Comparison of ENCODE assay signal across 1 fruit fly cellular context in the genomic region with DNA sequence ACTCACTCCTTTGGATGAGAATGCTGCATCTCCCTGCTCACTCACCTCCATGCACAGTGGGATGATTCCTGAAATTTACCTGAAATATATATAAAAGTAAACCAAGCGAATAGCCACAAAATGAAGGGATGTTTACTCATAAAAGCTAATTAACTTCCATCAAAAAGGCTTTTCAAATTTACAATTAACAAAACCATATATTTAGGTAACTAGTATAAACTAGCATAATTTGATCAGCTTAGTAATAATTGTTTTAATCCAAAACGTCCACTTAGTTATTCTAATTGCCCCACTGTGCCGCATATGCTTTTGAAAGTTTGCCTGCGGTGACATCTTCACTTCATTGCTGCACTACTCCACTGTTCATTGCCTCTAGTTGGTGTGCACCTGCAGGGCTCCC.
TF ChIP-seq lines count a peak whose summit lies in the region.

No protein-coding gene starts in this region.

TF ChIP-seq in whole organism, embryonic, 481 proteins besides CTCF, POLR2A, EP300 and RAD21 (continued from another document and continues in another):
- TF ChIP-seq ab (GFP tag; optimal IDR thresholded peaks at IDR 0.05; lab: Kevin White, UChicago) (no peak), CoRest (tag; optimal IDR thresholded peaks at IDR 0.05; lab: Kevin White, UChicago) (peak; percentile 82), CG4424 (GFP tag; optimal IDR thresholded peaks at IDR 0.05; lab: Kevin White, UChicago) (peak; percentile 82), Tbp (GFP tag; optimal IDR thresholded peaks at IDR 0.05; lab: Kevin White, UChicago) (no peak), CG8765 (GFP tag; IDR thresholded peaks at IDR 0.05; lab: Robert Waterston, UW) (peak; percentile 12; the same call in 1 of the 2 replicates), NK7.1 (GFP tag; optimal IDR thresholded peaks at IDR 0.05; lab: Kevin White, UChicago) (peak; percentile 49), Oaz (GFP tag; IDR thresholded peaks at IDR 0.05; lab: Robert Waterston, UW) (0 out of 2 replicates have a peak, but pooled peaks have one; percentile 33), Mad (GFP tag; optimal IDR thresholded peaks at IDR 0.05; lab: Kevin White, UChicago) (peak; percentile 43), CG34422 (GFP tag; IDR thresholded peaks at IDR 0.05; lab: Robert Waterston, UW) (peak; percentile 73; the same call in 2 of the 3 replicates), crp (GFP tag; optimal IDR thresholded peaks at IDR 0.05; lab: Kevin White, UChicago) (peak in 1 of 2 experiments; percentile 14), TFAM (GFP tag; optimal IDR thresholded peaks at IDR 0.05; lab: Kevin White, UChicago) (peak; percentile 2), CG32767 (GFP tag; IDR thresholded peaks at IDR 0.05; lab: Robert Waterston, UW) (peak; percentile 50; the same call in 1 of the 2 replicates), inv (GFP tag; IDR thresholded peaks at IDR 0.05; lab: Robert Waterston, UW; ENCODE audit: partially characterized antibody) (no peak), CG31388 (GFP tag; optimal IDR thresholded peaks at IDR 0.05; lab: Kevin White, UChicago) (no peak), CG11504 (tag; optimal IDR thresholded peaks at IDR 0.05; lab: Kevin White, UChicago) (peak; percentile 82), jigr1 (GFP tag; IDR thresholded peaks at IDR 0.05; lab: Robert Waterston, UW) (no peak), CG11093 (GFP tag; IDR thresholded peaks at IDR 0.05; lab: Robert Waterston, UW) (peak; percentile 65; the same call in 2 of the 3 replicates), dpn (GFP tag; optimal IDR thresholded peaks at IDR 0.05; lab: Kevin White, UChicago) (peak; percentile 53 to 63), Doc3 (GFP tag; IDR thresholded peaks at IDR 0.05; lab: Robert Waterston, UW; ENCODE audit: partially characterized antibody) (no peak), Hr3 (GFP tag; optimal IDR thresholded peaks at IDR 0.05; lab: Kevin White, UChicago) (peak; percentile 68), lilli (GFP tag; optimal IDR thresholded peaks at IDR 0.05; lab: Kevin White, UChicago) (peak; percentile 51), CG2120 (GFP tag; optimal IDR thresholded peaks at IDR 0.05; lab: Kevin White, UChicago) (peak; percentile 28), da (GFP tag; optimal IDR thresholded peaks at IDR 0.05; lab: Kevin White, UChicago) (peak; percentile 15), CG11456 (GFP tag; IDR thresholded peaks at IDR 0.05; lab: Robert Waterston, UW) (no peak), CG11247 (GFP tag; IDR thresholded peaks at IDR 0.05; lab: Robert Waterston, UW) (peak; percentile 19; the same call in 1 of the 2 replicates), Xrp1 (GFP tag; IDR thresholded peaks at IDR 0.05; lab: Robert Waterston, UW) (peak; percentile 90), run (tag; optimal IDR thresholded peaks at IDR 0.05; lab: Kevin White, UChicago) (peak; percentile 53), CG11560 (tag; IDR thresholded peaks at IDR 0.05; lab: Robert Waterston, UW) (no peak), CG13894 (tag; optimal IDR thresholded peaks at IDR 0.05; lab: Kevin White, UChicago) (no peak), Usf (GFP tag; optimal IDR thresholded peaks at IDR 0.05; lab: Kevin White, UChicago) (peak; percentile 5), CG18011 (GFP tag; optimal IDR thresholded peaks at IDR 0.05; lab: Kevin White, UChicago) (peak; percentile 16), abd-A (tag; optimal IDR thresholded peaks at IDR 0.05; lab: Kevin White, UChicago) (no peak), sna (GFP tag; IDR thresholded peaks at IDR 0.05; lab: Robert Waterston, UW; ENCODE audit: partially characterized antibody) (no peak), HLH54F (GFP tag; optimal IDR thresholded peaks at IDR 0.05; lab: Kevin White, UChicago) (peak; percentile 27), CG10274 (GFP tag; optimal IDR thresholded peaks at IDR 0.05; lab: Kevin White, UChicago) (no peak), CG12744 (GFP tag; optimal IDR thresholded peaks at IDR 0.05; lab: Kevin White, UChicago) (peak; percentile 31), org-1 (GFP tag; optimal IDR thresholded peaks at IDR 0.05; lab: Kevin White, UChicago) (peak; percentile 63), CG4360 (GFP tag; IDR thresholded peaks at IDR 0.05; lab: Robert Waterston, UW) (no peak), CG10654 (GFP tag; optimal IDR thresholded peaks at IDR 0.05; lab: Kevin White, UChicago) (peak; percentile 56), CG7556 (GFP tag; optimal IDR thresholded peaks at IDR 0.05; lab: Kevin White, UChicago) (peak; percentile 76), bbx (GFP tag; IDR thresholded peaks at IDR 0.05; lab: Robert Waterston, UW; ENCODE audit: partially characterized antibody) (no peak), HLH4C (GFP tag; IDR thresholded peaks at IDR 0.05; lab: Robert Waterston, UW; ENCODE audit: partially characterized antibody) (no peak), Nf-YB (GFP tag; optimal IDR thresholded peaks at IDR 0.05; lab: Kevin White, UChicago) (peak; percentile 45), CG16815 (GFP tag; optimal IDR thresholded peaks at IDR 0.05; lab: Kevin White, UChicago) (peak; percentile 77), CG7786 (GFP tag; optimal IDR thresholded peaks at IDR 0.05; lab: Kevin White, UChicago) (peak; percentile 48), Asciz (GFP tag; optimal IDR thresholded peaks at IDR 0.05; lab: Kevin White, UChicago) (peak; percentile 71), CG12104 (GFP tag; optimal IDR thresholded peaks at IDR 0.05; lab: Kevin White, UChicago) (peak; percentile 25), Dfd (GFP tag; optimal IDR thresholded peaks at IDR 0.05; lab: Kevin White, UChicago) (no peak), tio (GFP tag; optimal IDR thresholded peaks at IDR 0.05; lab: Kevin White, UChicago) (peak; percentile 83), H2.0 (GFP tag; IDR thresholded peaks at IDR 0.05; lab: Robert Waterston, UW) (peak; percentile 57), Elba2 (GFP tag; optimal IDR thresholded peaks at IDR 0.05; lab: Kevin White, UChicago) (no peak), CG3407 (GFP tag; optimal IDR thresholded peaks at IDR 0.05; lab: Kevin White, UChicago) (peak; percentile 61), CG11695 (GFP tag; IDR thresholded peaks at IDR 0.05; lab: Robert Waterston, UW) (peak; percentile 39; the same call in 1 of the 3 replicates), exex (tag; optimal IDR thresholded peaks at IDR 0.05; lab: Kevin White, UChicago) (no peak), cad (GFP tag; optimal IDR thresholded peaks at IDR 0.05; lab: Kevin White, UChicago) (no peak), Dip2 (GFP tag; IDR thresholded peaks at IDR 0.05; lab: Robert Waterston, UW) (no peak), Ets65A (GFP tag; lab: Kevin White, UChicago) (peak; percentile 95), CG18262 (tag; optimal IDR thresholded peaks at IDR 0.05; lab: Kevin White, UChicago) (peak; percentile 94), kni (GFP tag; optimal IDR thresholded peaks at IDR 0.05; lab: Kevin White, UChicago) (no peak), Deaf1 (tag; optimal IDR thresholded peaks at IDR 0.05; lab: Kevin White, UChicago) (peak; percentile 46), Fer2 (tag; optimal IDR thresholded peaks at IDR 0.05; lab: Kevin White, UChicago) (no peak), bab2 (GFP tag; optimal IDR thresholded peaks at IDR 0.05; lab: Kevin White, UChicago) (peak; percentile 48), CG6791 (GFP tag; IDR thresholded peaks at IDR 0.05; lab: Robert Waterston, UW; ENCODE audit: partially characterized antibody) (no peak), usp (GFP tag; optimal IDR thresholded peaks at IDR 0.05; lab: Kevin White, UChicago) (no peak), CG9215 (GFP tag; IDR thresholded peaks at IDR 0.05; lab: Robert Waterston, UW) (0 out of 2 replicates have a peak, but pooled peaks have one; percentile 37), CG18476 (GFP tag; optimal IDR thresholded peaks at IDR 0.05; lab: Kevin White, UChicago) (peak; percentile 76), so (GFP tag; IDR thresholded peaks at IDR 0.05; lab: Robert Waterston, UW) (peak; percentile 73; the same call in 1 of the 3 replicates), sc (optimal IDR thresholded peaks at IDR 0.05; lab: Kevin White, UChicago) (no peak), sc (GFP tag; optimal IDR thresholded peaks at IDR 0.05; lab: Kevin White, UChicago) (peak; percentile 81), CG18619 (GFP tag; optimal IDR thresholded peaks at IDR 0.05; lab: Kevin White, UChicago) (peak; percentile 50), az2 (GFP tag; optimal IDR thresholded peaks at IDR 0.05; lab: Kevin White, UChicago) (peak; percentile 80), CG4730 (GFP tag; IDR thresholded peaks at IDR 0.05; lab: Robert Waterston, UW) (peak; percentile 47; the same call in 1 of the 2 replicates), ato (GFP tag; IDR thresholded peaks at IDR 0.05; lab: Robert Waterston, UW; ENCODE audit: partially characterized antibody) (no peak), CG12236 (GFP tag; optimal IDR thresholded peaks at IDR 0.05; lab: Kevin White, UChicago) (peak; percentile 34), Hsf (GFP tag; optimal IDR thresholded peaks at IDR 0.05; lab: Kevin White, UChicago) (peak; percentile 76), ken (GFP tag; IDR thresholded peaks at IDR 0.05; lab: Robert Waterston, UW) (peak; percentile 48; the same call in 1 of the 3 replicates), CG4820 (GFP tag; optimal IDR thresholded peaks at IDR 0.05; lab: Kevin White, UChicago) (peak; percentile 81), NC2β (GFP tag; optimal IDR thresholded peaks at IDR 0.05; lab: Kevin White, UChicago) (peak; percentile 66), kah (GFP tag; optimal IDR thresholded peaks at IDR 0.05; lab: Kevin White, UChicago) (no peak), trh (GFP tag; optimal IDR thresholded peaks at IDR 0.05; lab: Kevin White, UChicago) (peak; percentile 49), CG9876 (GFP tag; optimal IDR thresholded peaks at IDR 0.05; lab: Kevin White, UChicago) (peak; percentile 10), sima (GFP tag; optimal IDR thresholded peaks at IDR 0.05; lab: Kevin White, UChicago) (no peak), D19B (GFP tag; optimal IDR thresholded peaks at IDR 0.05; lab: Kevin White, UChicago) (no peak), PHDP (tag; optimal IDR thresholded peaks at IDR 0.05; lab: Kevin White, UChicago) (peak; percentile 83), ewg (GFP tag; optimal IDR thresholded peaks at IDR 0.05; lab: Kevin White, UChicago) (peak; percentile 70), tin (GFP tag; optimal IDR thresholded peaks at IDR 0.05; lab: Kevin White, UChicago) (peak; percentile 62), CG8290 (GFP tag; optimal IDR thresholded peaks at IDR 0.05; lab: Kevin White, UChicago) (peak; percentile 40), CG8290 (tag; optimal IDR thresholded peaks at IDR 0.05; lab: Kevin White, UChicago) (no peak), CG34376 (GFP tag; optimal IDR thresholded peaks at IDR 0.05; lab: Kevin White, UChicago) (no peak), CG3065 (GFP tag; optimal IDR thresholded peaks at IDR 0.05; lab: Kevin White, UChicago) (peak; percentile 10), chif (GFP tag; optimal IDR thresholded peaks at IDR 0.05; lab: Kevin White, UChicago) (peak; percentile 69 to 83), Dp (GFP tag; optimal IDR thresholded peaks at IDR 0.05; lab: Kevin White, UChicago) (no peak), Adf1 (GFP tag; IDR thresholded peaks at IDR 0.05; lab: Robert Waterston, UW) (no peak), D (optimal IDR thresholded peaks at IDR 0.05; lab: Kevin White, UChicago) (no peak), D (GFP tag; optimal IDR thresholded peaks at IDR 0.05; lab: Kevin White, UChicago) (peak; percentile 88), Lpt (GFP tag; optimal IDR thresholded peaks at IDR 0.05; lab: Kevin White, UChicago) (no peak), Atf6 (GFP tag; IDR thresholded peaks at IDR 0.05; lab: Robert Waterston, UW) (peak; percentile 60; the same call in 1 of the 2 replicates), Rx (GFP tag; IDR thresholded peaks at IDR 0.05; lab: Robert Waterston, UW) (no peak), Ets97D (GFP tag; optimal IDR thresholded peaks at IDR 0.05; lab: Kevin White, UChicago) (peak; percentile 21), Ravus (GFP tag; IDR thresholded peaks at IDR 0.05; lab: Robert Waterston, UW) (peak; percentile 42), CG12071 (GFP tag; optimal IDR thresholded peaks at IDR 0.05; lab: Kevin White, UChicago) (peak; percentile 41), Dbx (GFP tag; IDR thresholded peaks at IDR 0.05; lab: Robert Waterston, UW) (no peak), pb (GFP tag; optimal IDR thresholded peaks at IDR 0.05; lab: Kevin White, UChicago) (peak; percentile 58), dmrt99B (tag; optimal IDR thresholded peaks at IDR 0.05; lab: Kevin White, UChicago) (peak; percentile 79), CG15696 (tag; optimal IDR thresholded peaks at IDR 0.05; lab: Kevin White, UChicago) (peak; percentile 61), Sry-δ (GFP tag; optimal IDR thresholded peaks at IDR 0.05; lab: Kevin White, UChicago) (peak; percentile 29), tna (GFP tag; IDR thresholded peaks at IDR 0.05; lab: Robert Waterston, UW; ENCODE audit: partially characterized antibody) (no peak), Dll (GFP tag; IDR thresholded peaks at IDR 0.05; lab: Robert Waterston, UW; ENCODE audit: partially characterized antibody) (no peak), ATbp (GFP tag; optimal IDR thresholded peaks at IDR 0.05; lab: Kevin White, UChicago) (peak; percentile 75), Mrtf (GFP tag; IDR thresholded peaks at IDR 0.05; lab: Robert Waterston, UW) (no peak), CG14441 (GFP tag; IDR thresholded peaks at IDR 0.05; lab: Robert Waterston, UW) (peak; percentile 58), CG14965 (GFP tag; optimal IDR thresholded peaks at IDR 0.05; lab: Kevin White, UChicago; ENCODE audit: borderline replicate concordance) (no peak), CG6654 (GFP tag; optimal IDR thresholded peaks at IDR 0.05; lab: Kevin White, UChicago) (peak; percentile 75), pho (GFP tag; optimal IDR thresholded peaks at IDR 0.05; lab: Kevin White, UChicago) (no peak), CG8478 (optimal IDR thresholded peaks at IDR 0.05; lab: Kevin White, UChicago) (no peak), Dek (tag; optimal IDR thresholded peaks at IDR 0.05; lab: Kevin White, UChicago) (peak; percentile 16), gsb-n (tag; optimal IDR thresholded peaks at IDR 0.05; lab: Kevin White, UChicago) (peak; percentile 88), Trl (optimal IDR thresholded peaks at IDR 0.05; lab: Kevin White, UChicago) (no peak), Trl (GFP tag; optimal IDR thresholded peaks at IDR 0.05; lab: Kevin White, UChicago) (peak; percentile 62), CG12769 (tag; optimal IDR thresholded peaks at IDR 0.05; lab: Kevin White, UChicago) (peak; percentile 31), Aef1 (GFP tag; IDR thresholded peaks at IDR 0.05; lab: Robert Waterston, UW) (peak; percentile 30; the same call in 1 of the 3 replicates), CG12942 (GFP tag; optimal IDR thresholded peaks at IDR 0.05; lab: Kevin White, UChicago) (peak; percentile 24), CG7271 (tag; optimal IDR thresholded peaks at IDR 0.05; lab: Kevin White, UChicago) (peak; percentile 8), Hmx (GFP tag; optimal IDR thresholded peaks at IDR 0.05; lab: Kevin White, UChicago) (no peak), zfh1 (GFP tag; IDR thresholded peaks at IDR 0.05; lab: Robert Waterston, UW) (peak; percentile 82)
